Fruit fly (Drosophila melanogaster) S2 (cell line): ENCODE results near the gene Osi15.

Source experiments
- CG8478 ChIP-seq: fragments of >200 bp; optimal IDR thresholded peaks from 2 replicates; lab custom pipeline; 2018
- CTCF ChIP-seq, 2 experiments: fragments of >200 bp; optimal IDR thresholded peaks; 2 replicates each; lab custom pipeline; 2018

- no peak for TF ChIP-seq CTCF (optimal IDR thresholded peaks at IDR 0.05; lab: Kevin White, UChicago)
- TF ChIP-seq CG8478 (lab: Kevin White, UChicago) = no peak
These were observed 11.3 kb upstream of the Osi15 start for dm6 chr3R:6290289-6290688.
